Fruit fly (Drosophila melanogaster) whole organism, wandering third instar larva: ENCODE measurements around the gene CG34125.

ENCODE experiments used
- CG32264 ChIP-seq: fragments of 200-800 bp; sonication (Bioruptor generic); optimal IDR thresholded peaks from 2 replicates; lab custom pipeline; 2016; ENCODE audit warnings: missing biosample characterization, missing genetic modification characterization
- CG9705 ChIP-seq: fragments of 200-800 bp; sonication (Bioruptor generic); optimal IDR thresholded peaks from 2 replicates; lab custom pipeline; 2018; ENCODE audit warnings: missing biosample characterization, mild to moderate bottlenecking, missing genetic modification characterization
- CrebA ChIP-seq: fragments of 200-800 bp; sonication (Bioruptor generic); optimal IDR thresholded peaks from 2 replicates; lab custom pipeline; 2016; ENCODE audit warnings: missing biosample characterization, mild to moderate bottlenecking, missing genetic modification characterization, borderline replicate concordance
- Dfd ChIP-seq: fragments of >200 bp; optimal IDR thresholded peaks from 2 replicates; lab custom pipeline; 2017; ENCODE audit warnings: missing biosample characterization, missing genetic modification characterization
- Dif ChIP-seq: fragments of 200-275, 200-300 bp; sonication (Bioruptor generic); optimal IDR thresholded peaks from 2 replicates; lab custom pipeline; 2018; ENCODE audit warnings: missing biosample characterization, missing genetic modification characterization; ENCODE audit not compliant: partially characterized antibody
- GATAd ChIP-seq: sonication (Bioruptor generic); optimal IDR thresholded peaks from 2 replicates; lab custom pipeline; 2016; ENCODE audit warnings: missing biosample characterization, missing genetic modification characterization
- HLH106 ChIP-seq: fragments of 200-800 bp; optimal IDR thresholded peaks from 3 replicates; lab custom pipeline; 2019; ENCODE audit warnings: missing biosample characterization, mild to moderate bottlenecking, missing genetic modification characterization, moderate library complexity
- Hnf4 ChIP-seq: fragments of 200-800 bp; sonication (Bioruptor generic); optimal IDR thresholded peaks from 2 replicates; lab custom pipeline; 2016; ENCODE audit warnings: missing biosample characterization, mild to moderate bottlenecking, missing genetic modification characterization
- Hr78 ChIP-seq: fragments of >200 bp; optimal IDR thresholded peaks from 2 replicates; lab custom pipeline; 2017; ENCODE audit warnings: missing biosample characterization, missing genetic modification characterization
- Hr83 ChIP-seq: fragments of 200-300 bp; sonication (Bioruptor generic); optimal IDR thresholded peaks from 2 replicates; lab custom pipeline; 2016; ENCODE audit warnings: missing biosample characterization, mild to moderate bottlenecking, missing genetic modification characterization, moderate library complexity; ENCODE audit not compliant: poor library complexity, severe bottlenecking
- Jra ChIP-seq: sonication (Bioruptor generic); optimal IDR thresholded peaks from 2 replicates; lab custom pipeline; 2016; ENCODE audit warnings: missing biosample characterization, missing genetic modification characterization
- Mio ChIP-seq: sonication (Bioruptor generic); optimal IDR thresholded peaks from 2 replicates; lab custom pipeline; 2016; ENCODE audit warnings: missing biosample characterization, missing genetic modification characterization
- Myc ChIP-seq: fragments of >200 bp; optimal IDR thresholded peaks from 2 replicates; lab custom pipeline; 2017
- N ChIP-seq: fragments of >200 bp; optimal IDR thresholded peaks from 2 replicates; lab custom pipeline; 2018; ENCODE audit warnings: missing biosample characterization, missing external identifiers, missing genetic modification characterization
- OdsH ChIP-seq: fragments of 200-800 bp; sonication (Bioruptor generic); optimal IDR thresholded peaks from 2 replicates; lab custom pipeline; 2016; ENCODE audit warnings: missing biosample characterization, mild to moderate bottlenecking, missing genetic modification characterization
- Rel ChIP-seq, 2 experiments: fragments of 200-800 bp; sonication (Bioruptor generic) in 1 of 2; optimal IDR thresholded peaks; 2 replicates in 1 of 2; 3 replicates in 1 of 2; lab custom pipeline; 2016 to 2019; ENCODE audit warnings: mild to moderate bottlenecking in 2 of 2, missing biosample characterization in 2 of 2, missing genetic modification characterization in 2 of 2, moderate library complexity in 1 of 2
- Sp1 ChIP-seq: fragments of 200-800 bp; sonication (Bioruptor generic); optimal IDR thresholded peaks from 3 replicates; lab custom pipeline; 2019; ENCODE audit warnings: missing biosample characterization, mild to moderate bottlenecking, missing genetic modification characterization, moderate library complexity
- Vsx2 ChIP-seq: fragments of 200-300, 225-300 bp; sonication (Bioruptor generic); optimal IDR thresholded peaks from 2 replicates; lab custom pipeline; 2018; ENCODE audit warnings: missing biosample characterization, missing genetic modification characterization; ENCODE audit not compliant: partially characterized antibody
- br ChIP-seq: fragments of 200-800 bp; sonication (Bioruptor generic); optimal IDR thresholded peaks from 2 replicates; lab custom pipeline; 2016; ENCODE audit warnings: missing biosample characterization, missing genetic modification characterization
- brk ChIP-seq: fragments of 200-800 bp; sonication (Bioruptor generic); optimal IDR thresholded peaks from 2 replicates; lab custom pipeline; 2016; ENCODE audit warnings: missing biosample characterization, mild to moderate bottlenecking, missing genetic modification characterization
- dl ChIP-seq, 2 experiments: fragments of 175-275, 200-275 bp in 1 of 2; fragments of 200-275 bp in 1 of 2; sonication (Bioruptor generic); optimal IDR thresholded peaks; lab custom pipeline; 2018; ENCODE audit warnings: mild to moderate bottlenecking in 2 of 2, missing biosample characterization in 2 of 2, missing genetic modification characterization in 2 of 2, moderate library complexity in 2 of 2; ENCODE audit not compliant: partially characterized antibody in 2 of 2, insufficient read depth in 1 of 2
- dmrt93B ChIP-seq: fragments of 200-800 bp; sonication (Bioruptor generic); optimal IDR thresholded peaks from 2 replicates; lab custom pipeline; 2018; ENCODE audit warnings: missing biosample characterization, mild to moderate bottlenecking, missing genetic modification characterization
- dsf ChIP-seq: sonication (Bioruptor generic); optimal IDR thresholded peaks from 2 replicates; lab custom pipeline; 2016; ENCODE audit warnings: missing biosample characterization, missing genetic modification characterization, borderline replicate concordance
- ey ChIP-seq: fragments of 200-800 bp; sonication (Bioruptor generic); optimal IDR thresholded peaks from 2 replicates; lab custom pipeline; 2016; ENCODE audit warnings: missing biosample characterization, missing genetic modification characterization
- foxo ChIP-seq, 2 experiments: fragments of 200-800 bp; sonication (Bioruptor generic); optimal IDR thresholded peaks; 2 replicates in 1 of 2; 3 replicates in 1 of 2; lab custom pipeline; 2016 to 2017; ENCODE audit warnings: missing biosample characterization in 2 of 2, missing genetic modification characterization in 2 of 2
- fru ChIP-seq: fragments of 200-800 bp; sonication (Bioruptor generic); optimal IDR thresholded peaks from 3 replicates; lab custom pipeline; 2016; ENCODE audit warnings: missing biosample characterization, mild to moderate bottlenecking, missing genetic modification characterization
- jim ChIP-seq: fragments of 175-275, 200-325 bp; sonication (Bioruptor generic); optimal IDR thresholded peaks from 2 replicates; lab custom pipeline; 2016; ENCODE audit warnings: missing biosample characterization, mild to moderate bottlenecking, missing genetic modification characterization
- lola ChIP-seq: fragments of >200 bp; optimal IDR thresholded peaks from 2 replicates; lab custom pipeline; 2017; ENCODE audit warnings: missing biosample characterization, missing genetic modification characterization
- pan ChIP-seq: fragments of >200 bp; optimal IDR thresholded peaks from 2 replicates; lab custom pipeline; 2017
- psq ChIP-seq: fragments of 200-800 bp; sonication (Bioruptor generic); optimal IDR thresholded peaks from 3 replicates; lab custom pipeline; 2017; ENCODE audit warnings: missing biosample characterization, mild to moderate bottlenecking, missing genetic modification characterization, moderate library complexity
- rgr ChIP-seq: fragments of 200-800 bp; sonication (Bioruptor generic); optimal IDR thresholded peaks from 3 replicates; lab custom pipeline; 2016; ENCODE audit warnings: missing biosample characterization, mild to moderate bottlenecking, missing genetic modification characterization
- sage ChIP-seq: fragments of 200-800 bp; sonication (Bioruptor generic); optimal IDR thresholded peaks from 2 replicates; lab custom pipeline; 2016; ENCODE audit warnings: missing biosample characterization, mild to moderate bottlenecking, missing genetic modification characterization
- sv ChIP-seq: fragments of 200-800 bp; sonication (Bioruptor generic); optimal IDR thresholded peaks from 3 replicates; lab custom pipeline; 2016; ENCODE audit warnings: missing biosample characterization, missing genetic modification characterization
- tai ChIP-seq: sonication (Bioruptor generic); optimal IDR thresholded peaks from 2 replicates; lab custom pipeline; 2016; ENCODE audit warnings: missing biosample characterization, missing genetic modification characterization
- usp ChIP-seq: fragments of >200 bp; optimal IDR thresholded peaks from 2 replicates; lab custom pipeline; 2017; ENCODE audit warnings: missing biosample characterization, missing genetic modification characterization

Gene CG34125

DNA sequence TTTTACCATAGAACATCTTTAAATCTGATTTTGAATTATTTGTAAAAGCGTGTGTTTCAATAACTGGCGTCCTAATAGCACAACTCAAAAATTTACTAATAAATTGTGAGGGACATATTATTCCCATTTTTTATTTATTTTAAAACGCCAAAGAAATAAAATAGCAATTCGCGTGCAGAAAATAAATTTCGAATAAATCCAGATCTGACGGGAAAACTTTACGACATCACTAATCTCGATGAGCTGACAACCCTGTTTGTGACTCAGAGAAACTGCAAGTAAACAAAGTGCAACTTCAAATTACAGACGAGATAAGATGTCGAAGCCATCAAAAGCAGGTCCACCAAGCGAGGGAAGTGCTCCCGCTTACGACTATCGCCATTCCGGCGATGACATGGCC lies at the start of gene CG34125:
Gene CG34125, plus strand, starts transcription at position 254 of the 400 bp plus-strand sequence.
- no peak for TF ChIP-seq jim (GFP tag; lab: Kevin White, UChicago)
- TF ChIP-seq pan: no peak
- no peak for TF ChIP-seq dmrt93B
- no peak for TF ChIP-seq dsf (GFP tag; lab: Kevin White, UChicago)
- no peak for TF ChIP-seq foxo (GFP tag; optimal IDR thresholded peaks at IDR 0.05; lab: Kevin White, UChicago)
- no peak for TF ChIP-seq sv
- no peak for TF ChIP-seq Hnf4
- no peak for TF ChIP-seq CG32264
- TF ChIP-seq sage (GFP tag; lab: Kevin White, UChicago): no peak
- TF ChIP-seq CG9705 (GFP tag; lab: Kevin White, UChicago): peak; percentile 24
- peak; percentile 88 for TF ChIP-seq Myc (lab: Kevin White, UChicago)
- no peak for TF ChIP-seq rgr (GFP tag; lab: Kevin White, UChicago)
- peak; percentile 53 for TF ChIP-seq HLH106 (tag; lab: Kevin White, UChicago)
- TF ChIP-seq usp: no peak
- no peak for TF ChIP-seq psq (GFP tag; lab: Kevin White, UChicago)
- no peak for TF ChIP-seq Dfd
- TF ChIP-seq br (GFP tag; lab: Kevin White, UChicago): no peak
- TF ChIP-seq fru (GFP tag; lab: Kevin White, UChicago): no peak
- TF ChIP-seq Vsx2 (GFP tag; lab: Kevin White, UChicago): no peak
- TF ChIP-seq brk (GFP tag; lab: Kevin White, UChicago): no peak
- no peak for TF ChIP-seq Sp1 (GFP tag; lab: Kevin White, UChicago)
- no peak for TF ChIP-seq CrebA
- no peak for TF ChIP-seq N (GFP tag; lab: Kevin White, UChicago)
- TF ChIP-seq Hr83 (GFP tag; lab: Kevin White, UChicago): no peak
- no peak for TF ChIP-seq ey
- no peak for TF ChIP-seq Mio (GFP tag; lab: Kevin White, UChicago)
- TF ChIP-seq GATAd (GFP tag; lab: Kevin White, UChicago): no peak
- TF ChIP-seq lola (GFP tag; lab: Kevin White, UChicago): no peak
- peak; percentile 24 for TF ChIP-seq OdsH (GFP tag; lab: Kevin White, UChicago)
- TF ChIP-seq Dif: no peak
- TF ChIP-seq dl (GFP tag; optimal IDR thresholded peaks at IDR 0.05; lab: Kevin White, UChicago; ENCODE audit: insufficient read depth in 1 of 2, partially characterized antibody in 2 of 2): no peak

DNA sequence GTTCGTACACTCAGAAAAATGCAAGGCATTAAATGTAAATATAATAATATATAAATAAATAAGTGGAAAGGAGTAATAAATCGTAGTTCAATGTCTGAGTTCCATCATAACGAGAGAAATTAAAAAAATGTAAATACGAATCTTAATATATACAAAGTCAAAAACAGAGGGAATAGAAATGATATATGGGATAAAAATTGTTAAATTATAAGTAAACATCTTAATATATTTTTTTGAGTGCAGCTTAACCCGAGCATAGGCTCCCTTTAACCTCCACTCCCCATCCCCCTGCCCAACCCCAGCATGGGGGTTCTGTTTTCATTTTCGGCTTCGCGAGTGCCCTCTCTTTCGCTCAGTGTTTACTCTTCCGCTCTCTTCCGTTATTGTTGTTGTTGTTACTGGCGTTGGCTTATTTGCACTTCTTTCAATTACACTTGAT lies 49.7 kb upstream of the CG34125 start:
- TF ChIP-seq psq (GFP tag; lab: Kevin White, UChicago): peak; percentile 64
- TF ChIP-seq HLH106 (tag; lab: Kevin White, UChicago): peak; percentile 41
- no peak for TF ChIP-seq pan
- no peak for TF ChIP-seq Vsx2 (GFP tag; lab: Kevin White, UChicago)
- peak in 1 of 2 experiments; percentile 44 for TF ChIP-seq foxo (GFP tag; optimal IDR thresholded peaks at IDR 0.05; lab: Kevin White, UChicago)
- TF ChIP-seq dmrt93B: peak; percentile 15
- TF ChIP-seq Sp1 (GFP tag; lab: Kevin White, UChicago): peak; percentile 19

DNA sequence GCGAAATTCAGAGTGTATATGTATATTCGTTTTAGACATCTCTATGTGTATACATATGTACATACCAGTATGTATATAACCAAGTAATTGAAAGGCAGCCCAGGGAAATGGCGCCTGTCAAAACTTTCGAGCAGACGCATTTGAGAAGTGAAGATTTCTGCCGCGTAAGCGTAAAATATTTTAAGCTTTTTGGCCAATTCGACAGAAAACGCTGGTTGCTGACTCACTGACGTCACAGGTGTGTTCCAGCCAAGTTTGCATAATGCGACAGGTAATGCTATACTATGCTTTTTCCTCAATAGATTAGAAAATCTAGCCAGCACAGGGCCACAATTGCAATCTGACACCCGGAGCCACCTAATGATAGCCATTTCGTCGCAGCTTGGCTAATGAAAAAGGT lies 48.7 kb upstream of the CG34125 start:
- no peak for TF ChIP-seq Dfd
- TF ChIP-seq tai (GFP tag; lab: Kevin White, UChicago): no peak
- no peak for TF ChIP-seq ey
- no peak for TF ChIP-seq rgr (GFP tag; lab: Kevin White, UChicago)
- TF ChIP-seq lola (GFP tag; lab: Kevin White, UChicago): no peak
- TF ChIP-seq usp: no peak
- no peak for TF ChIP-seq Hr78
- TF ChIP-seq sv: no peak
- no peak for TF ChIP-seq Rel (GFP tag; optimal IDR thresholded peaks at IDR 0.05; lab: Kevin White, UChicago)
- no peak for TF ChIP-seq Rel (tag; optimal IDR thresholded peaks at IDR 0.05; lab: Kevin White, UChicago)
- no peak for TF ChIP-seq foxo (GFP tag; optimal IDR thresholded peaks at IDR 0.05; lab: Kevin White, UChicago)
- TF ChIP-seq Mio (GFP tag; lab: Kevin White, UChicago): no peak
- TF ChIP-seq Myc (lab: Kevin White, UChicago): no peak
- no peak for TF ChIP-seq Jra (GFP tag; lab: Kevin White, UChicago)
- TF ChIP-seq CrebA: no peak
- no peak for TF ChIP-seq Dif
